Worm (Caenorhabditis elegans): Measurements from ENCODE around the gene fis-2.

ce11 chrX:8270971-8271553 is 14.0 kb downstream of the fis-2 start, which contains the start of gene cutl-29:
- TF ChIP-seq med-1 (GFP tag; optimal IDR thresholded peaks at IDR 0.05; ENCODE audit: insufficient read depth) (no peak), flt-1 (GFP tag; IDR thresholded peaks at IDR 0.05) (no peak), ztf-23 (GFP tag; IDR thresholded peaks at IDR 0.05) (no peak), ztf-29 (GFP tag; IDR thresholded peaks at IDR 0.05) (no peak), tab-1 (GFP tag; IDR thresholded peaks at IDR 0.05) (no peak), ref-1 (GFP tag; conservative IDR thresholded peaks at IDR 0.05) (no peak), klf-2 (GFP tag; conservative IDR thresholded peaks at IDR 0.05) (no peak), cog-1 (tag; optimal IDR thresholded peaks at IDR 0.05) (no peak), T22C8.4 (GFP tag; IDR thresholded peaks at IDR 0.05) (no peak)
